Worm (Caenorhabditis elegans) whole organism, mixed stage, embryonic: ENCODE data around the gene fbxb-35.

Source experiments
- M03D4.4 ChIP-seq: sonication (generic microtip); optimal IDR thresholded peaks from 2 replicates; lab custom pipeline; 2017; ENCODE audit warnings: mild to moderate bottlenecking, missing genetic modification characterization, missing compliant biosample characterization
- bed-3 ChIP-seq: fragments of 200-800 bp; sonication (Bioruptor generic); optimal IDR thresholded peaks from 3 replicates; lab custom pipeline; 2018; ENCODE audit warnings: mild to moderate bottlenecking, missing genetic modification characterization, moderate library complexity, missing compliant biosample characterization
- blmp-1 ChIP-seq: fragments of 150-350 bp; optimal IDR thresholded peaks from 2 replicates; lab custom pipeline; 2014; ENCODE audit warnings: missing biosample characterization, missing genetic modification characterization
- ceh-43 ChIP-seq: fragments of 200-800 bp; sonication (Bioruptor generic); optimal IDR thresholded peaks from 2 replicates; lab custom pipeline; 2018; ENCODE audit warnings: mild to moderate bottlenecking, missing genetic modification characterization, moderate library complexity, missing compliant biosample characterization
- cnd-1 ChIP-seq: fragments of 200-800 bp; sonication (Bioruptor generic); optimal IDR thresholded peaks from 2 replicates; lab custom pipeline; 2018; ENCODE audit warnings: mild to moderate bottlenecking, missing genetic modification characterization, missing compliant biosample characterization
- lin-13 ChIP-seq: fragments of 150-350 bp; optimal IDR thresholded peaks from 2 replicates; lab custom pipeline; 2014; ENCODE audit warnings: missing biosample characterization, missing genetic modification characterization
- lsy-2 ChIP-seq: fragments of 150-350 bp; optimal IDR thresholded peaks from 2 replicates; lab custom pipeline; 2014; ENCODE audit warnings: missing biosample characterization, missing genetic modification characterization
- mep-1 ChIP-seq: fragments of 150-350 bp; optimal IDR thresholded peaks from 2 replicates; lab custom pipeline; 2017; ENCODE audit warnings: missing biosample characterization, missing genetic modification reagents, missing genetic modification characterization, inconsistent platforms
- snpc-4 ChIP-seq: fragments of 150-350 bp; optimal IDR thresholded peaks from 2 replicates; lab custom pipeline; 2014; ENCODE audit warnings: missing biosample characterization, missing genetic modification characterization
- sptf-1 ChIP-seq: sonication (generic microtip); optimal IDR thresholded peaks from 2 replicates; lab custom pipeline; 2017; ENCODE audit warnings: mild to moderate bottlenecking, missing genetic modification characterization, moderate library complexity, missing compliant biosample characterization
- unc-39 ChIP-seq: fragments of 150-350 bp; optimal IDR thresholded peaks from 2 replicates; lab custom pipeline; 2014; ENCODE audit warnings: missing biosample characterization, missing genetic modification characterization
- unc-62 ChIP-seq: fragments of 150-350 bp; optimal IDR thresholded peaks from 2 replicates; lab custom pipeline; 2014; ENCODE audit warnings: missing biosample characterization, missing genetic modification reagents, missing genetic modification characterization

- TF ChIP-seq mep-1 (tag; lab: Kevin White, UChicago) (no peak), bed-3 (GFP tag; lab: Kevin White, UChicago) (no peak), lin-13 (tag; lab: Kevin White, UChicago) (no peak), sptf-1 (tag; lab: Kevin White, UChicago) (no peak), lsy-2 (tag; lab: Kevin White, UChicago) (no peak), blmp-1 (no peak), ceh-43 (GFP tag; lab: Kevin White, UChicago) (no peak), M03D4.4 (tag; lab: Kevin White, UChicago) (no peak), snpc-4 (tag; lab: Kevin White, UChicago) (no peak), unc-39 (no peak), unc-62 (GFP tag; lab: Kevin White, UChicago) (no peak), cnd-1 (tag; lab: Kevin White, UChicago) (no peak)
These were observed 6.0 kb upstream of the fbxb-35 start, which contains the start of gene bath-24 for ce11 chrII:2045505-2045904.
